Worm (Caenorhabditis elegans): ENCODE measurements around the gene Y70C5C.1.

DNA sequence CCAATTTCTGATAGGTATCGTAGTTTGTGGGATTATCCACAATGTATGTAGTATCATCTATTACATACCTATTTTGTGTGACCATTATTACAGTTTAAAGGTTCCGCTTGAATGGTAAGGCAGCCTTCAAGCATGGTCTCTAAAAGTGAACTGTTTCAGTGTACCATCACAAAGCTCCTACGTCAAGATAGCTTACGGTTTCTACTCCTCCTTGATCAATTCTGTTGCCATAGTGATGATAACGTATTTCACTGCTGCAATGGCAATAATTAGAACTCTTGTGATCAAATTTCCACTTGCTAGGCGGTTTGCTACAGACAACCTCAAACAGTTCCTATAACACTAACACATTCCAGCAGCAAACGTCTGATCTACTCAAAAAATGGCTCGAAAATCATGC is 16.6 kb upstream of the Y70C5C.1 start:
- TF ChIP-seq ztf-29 (GFP tag; IDR thresholded peaks at IDR 0.05) (no peak), klf-2 (GFP tag; conservative IDR thresholded peaks at IDR 0.05) (no peak), flt-1 (GFP tag; IDR thresholded peaks at IDR 0.05) (no peak), T22C8.4 (GFP tag; IDR thresholded peaks at IDR 0.05) (no peak)

Measured in whole organism, midembryonic.